Fruit fly (Drosophila melanogaster) whole organism, embryonic: Measurements from ENCODE around the gene CG31068.

Source experiments
- CG10209 ChIP-seq: fragments of 200-800 bp; sonication (Bioruptor generic); optimal IDR thresholded peaks from 3 replicates; lab custom pipeline; 2017; ENCODE audit warnings: missing biosample characterization, mild to moderate bottlenecking, missing genetic modification characterization, missing genetic modification reagents
- CG17802 ChIP-seq: fragments of 200-800 bp; sonication (Bioruptor generic); optimal IDR thresholded peaks from 2 replicates; lab custom pipeline; 2018; ENCODE audit warnings: missing biosample characterization, mild to moderate bottlenecking, missing genetic modification characterization, moderate library complexity
- CG1792 ChIP-seq: fragments of 200-800 bp; sonication (Bioruptor generic); optimal IDR thresholded peaks from 2 replicates; lab custom pipeline; 2016; ENCODE audit warnings: missing biosample characterization, missing genetic modification characterization
- CG31224 ChIP-seq: fragments of 200-800 bp; sonication (Bioruptor generic); IDR thresholded peaks from 2 replicates; pipeline ENCODE4 v1.3.6; 2022; ENCODE audit warnings: missing biosample characterization, missing genetic modification characterization
- CG33557 ChIP-seq: fragments of 200-800 bp; sonication (Bioruptor generic); optimal IDR thresholded peaks from 2 replicates; lab custom pipeline; 2019; ENCODE audit warnings: missing biosample characterization, mild to moderate bottlenecking, missing genetic modification characterization, moderate library complexity
- CG34422 ChIP-seq: fragments of 200-800 bp; sonication (Bioruptor generic); IDR thresholded peaks from 3 replicates; pipeline ENCODE4 v1.3.6; 2022; ENCODE audit warnings: missing biosample characterization, missing genetic modification characterization
- CG43689 ChIP-seq: fragments of 200-800 bp; sonication (Bioruptor generic); IDR thresholded peaks from 2 replicates; pipeline ENCODE4 v1.3.6; 2022; ENCODE audit warnings: missing biosample characterization, missing genetic modification characterization
- CG6683 ChIP-seq: fragments of 200-800 bp; sonication (Bioruptor generic); optimal IDR thresholded peaks from 2 replicates; lab custom pipeline; 2017; ENCODE audit warnings: missing biosample characterization, mild to moderate bottlenecking, missing genetic modification characterization, missing genetic modification reagents
- CG6791 ChIP-seq: fragments of 200-800 bp; sonication (Bioruptor generic); IDR thresholded peaks from 3 replicates; pipeline ENCODE4 v1.3.6; 2022; ENCODE audit warnings: missing biosample characterization, missing genetic modification characterization; ENCODE audit not compliant: partially characterized antibody
- CG6854 ChIP-seq: fragments of 200-800 bp; sonication (Bioruptor generic); optimal IDR thresholded peaks from 3 replicates; lab custom pipeline; 2017; ENCODE audit warnings: missing biosample characterization, mild to moderate bottlenecking, missing genetic modification characterization
- CG7372 ChIP-seq: fragments of 200-800 bp; sonication (Bioruptor generic); IDR thresholded peaks from 2 replicates; pipeline ENCODE4 v1.3.6; 2022; ENCODE audit warnings: missing biosample characterization, missing genetic modification characterization
- CG7786 ChIP-seq: fragments of 200-800 bp; sonication (Bioruptor generic); optimal IDR thresholded peaks from 2 replicates; lab custom pipeline; 2016; ENCODE audit warnings: missing biosample characterization, missing genetic modification characterization
- CG8478 ChIP-seq: fragments of >200 bp; optimal IDR thresholded peaks from 2 replicates; lab custom pipeline; 2018
- CHES-1-like ChIP-seq: fragments of 200-800 bp; sonication (Bioruptor generic); optimal IDR thresholded peaks from 2 replicates; lab custom pipeline; 2016; ENCODE audit warnings: missing biosample characterization, missing genetic modification characterization
- CkIIα-i1 ChIP-seq: fragments of 200-800 bp; sonication (Bioruptor generic); IDR thresholded peaks from 2 replicates; pipeline ENCODE4 v1.3.6; 2022; ENCODE audit warnings: missing biosample characterization, missing genetic modification characterization
- Dll ChIP-seq: fragments of 200-800 bp; sonication (Bioruptor generic); IDR thresholded peaks from 4 replicates; pipeline ENCODE4 v1.3.6; 2022; ENCODE audit warnings: missing biosample characterization, missing genetic modification characterization; ENCODE audit not compliant: partially characterized antibody
- ERR ChIP-seq: fragments of 200-800 bp; sonication (Bioruptor generic); optimal IDR thresholded peaks from 2 replicates; lab custom pipeline; 2016; ENCODE audit warnings: missing biosample characterization, missing genetic modification characterization
- Ets65A ChIP-seq: fragments of 200-800 bp; sonication (Bioruptor generic); peaks from one replicate; lab custom pipeline; 2016; ENCODE audit warnings: missing biosample characterization, missing genetic modification characterization
- Gug ChIP-seq: fragments of 200-800 bp; sonication (Bioruptor generic); IDR thresholded peaks from 4 replicates; pipeline ENCODE4 v1.3.6; 2022; ENCODE audit warnings: missing biosample characterization, missing genetic modification characterization
- Hand ChIP-seq: fragments of 200-800 bp; sonication (Bioruptor generic); optimal IDR thresholded peaks from 2 replicates; lab custom pipeline; 2017; ENCODE audit warnings: mild to moderate bottlenecking, missing biosample characterization, missing genetic modification reagents, missing genetic modification characterization
- Max ChIP-seq: fragments of 200-800 bp; sonication (Bioruptor generic); optimal IDR thresholded peaks from 2 replicates; lab custom pipeline; 2016; ENCODE audit warnings: missing biosample characterization, mild to moderate bottlenecking, missing genetic modification characterization
- ab ChIP-seq: fragments of 200-800 bp; sonication (Bioruptor generic); optimal IDR thresholded peaks from 2 replicates; lab custom pipeline; 2016; ENCODE audit warnings: missing biosample characterization, missing genetic modification characterization
- bbx ChIP-seq: fragments of 200-800 bp; sonication (Bioruptor generic); IDR thresholded peaks from 2 replicates; pipeline ENCODE4 v1.3.6; 2022; ENCODE audit warnings: missing biosample characterization, missing genetic modification characterization; ENCODE audit not compliant: partially characterized antibody
- br ChIP-seq: fragments of >200 bp; optimal IDR thresholded peaks from 2 replicates; lab custom pipeline; 2017
- btn ChIP-seq: fragments of 200-800 bp; sonication (Bioruptor generic); optimal IDR thresholded peaks from 2 replicates; lab custom pipeline; 2016; ENCODE audit warnings: missing biosample characterization, missing genetic modification characterization
- chif ChIP-seq, 2 experiments: fragments of 200-800 bp; sonication (Bioruptor generic); optimal IDR thresholded peaks; 3 replicates each; lab custom pipeline; 2016; ENCODE audit warnings: missing biosample characterization in 2 of 2, missing genetic modification characterization in 2 of 2
- crc ChIP-seq: fragments of 200-800 bp; sonication (Bioruptor generic); optimal IDR thresholded peaks from 2 replicates; lab custom pipeline; 2016; ENCODE audit warnings: missing biosample characterization, missing genetic modification characterization
- croc ChIP-seq: fragments of 200-800 bp; sonication (Bioruptor generic); conservative IDR thresholded peaks from 3 replicates; pipeline ENCODE4 v1.3.6; 2022; ENCODE audit warnings: missing biosample characterization, missing genetic modification characterization
- gcm ChIP-seq: fragments of 200-800 bp; sonication (Bioruptor generic); optimal IDR thresholded peaks from 2 replicates; lab custom pipeline; 2019; ENCODE audit warnings: missing biosample characterization, mild to moderate bottlenecking, missing genetic modification characterization, moderate library complexity
- gcm2 ChIP-seq: fragments of 200-800 bp; sonication (Bioruptor generic); optimal IDR thresholded peaks from 2 replicates; lab custom pipeline; 2016; ENCODE audit warnings: missing biosample characterization, missing genetic modification characterization
- grau ChIP-seq: fragments of 200-800 bp; optimal IDR thresholded peaks from 3 replicates; lab custom pipeline; 2019; ENCODE audit warnings: missing biosample characterization, mild to moderate bottlenecking, missing genetic modification characterization, moderate library complexity
- hb ChIP-seq: fragments of 200-800 bp; sonication (Bioruptor generic); IDR thresholded peaks from 3 replicates; pipeline ENCODE4 v1.3.6; 2022; ENCODE audit warnings: missing biosample characterization, missing genetic modification characterization; ENCODE audit not compliant: partially characterized antibody
- hkb ChIP-seq, 2 experiments: fragments of 200-800 bp in 1 of 2; fragments of >200 bp in 1 of 2; sonication (Bioruptor generic) in 1 of 2; IDR thresholded peaks in 1 of 2; optimal IDR thresholded peaks in 1 of 2; 2 replicates each; pipeline versions ENCODE4 v1.3.6 to Lab custom; 2017 to 2022; ENCODE audit warnings: missing biosample characterization in 1 of 2, missing genetic modification characterization in 1 of 2
- insv ChIP-seq, 2 experiments: fragments of 200-800 bp; sonication (Bioruptor generic); optimal IDR thresholded peaks; 3 replicates each; lab custom pipeline; 2016 to 2018; ENCODE audit warnings: missing biosample characterization in 2 of 2, missing genetic modification characterization in 2 of 2
- ken ChIP-seq: fragments of 200-800 bp; sonication (Bioruptor generic); IDR thresholded peaks from 3 replicates; pipeline ENCODE4 v1.3.6; 2022; ENCODE audit warnings: missing biosample characterization, missing genetic modification characterization
- lab ChIP-seq: fragments of 200-800 bp; sonication (Bioruptor generic); optimal IDR thresholded peaks from 3 replicates; lab custom pipeline; 2017; ENCODE audit warnings: missing biosample characterization, missing genetic modification characterization, mild to moderate bottlenecking, moderate library complexity, missing genetic modification reagents
- lbe ChIP-seq: fragments of 200-800 bp; sonication (Bioruptor generic); optimal IDR thresholded peaks from 2 replicates; lab custom pipeline; 2016; ENCODE audit warnings: missing biosample characterization, mild to moderate bottlenecking, missing genetic modification characterization
- mld ChIP-seq: fragments of 200-800 bp; sonication (Bioruptor generic); IDR thresholded peaks from 3 replicates; pipeline ENCODE4 v1.3.6; 2022; ENCODE audit warnings: missing biosample characterization, missing genetic modification characterization; ENCODE audit not compliant: partially characterized antibody
- nerfin-1 ChIP-seq: fragments of 200-800 bp; sonication (Bioruptor generic); optimal IDR thresholded peaks from 3 replicates; lab custom pipeline; 2019; ENCODE audit warnings: missing biosample characterization, mild to moderate bottlenecking, missing genetic modification characterization, moderate library complexity
- pan ChIP-seq, 4 experiments: fragments of >200 bp in 3 of 4; fragments of 200-800 bp in 1 of 4; sonication (Bioruptor generic) in 1 of 4; optimal IDR thresholded peaks in 3 of 4; IDR thresholded peaks in 1 of 4; 2 replicates each; pipeline versions ENCODE4 v1.3.6 to Lab custom; 2017 to 2022; ENCODE audit warnings: missing biosample characterization in 2 of 4, missing genetic modification characterization in 2 of 4, mixed read lengths in 1 of 4
- peb ChIP-seq: fragments of 200-800 bp; sonication (Bioruptor generic); IDR thresholded peaks from 2 replicates; pipeline ENCODE4 v1.3.6; 2022; ENCODE audit warnings: missing biosample characterization, missing genetic modification characterization
- sr ChIP-seq: fragments of 200-800 bp; sonication (Bioruptor generic); IDR thresholded peaks from 3 replicates; pipeline ENCODE4 v1.3.6; 2022; ENCODE audit warnings: missing biosample characterization, missing genetic modification characterization
- stc ChIP-seq: fragments of 200-800 bp; sonication (Bioruptor generic); IDR thresholded peaks from 2 replicates; pipeline ENCODE4 v1.3.6; 2022; ENCODE audit warnings: missing biosample characterization, missing genetic modification characterization
- stwl ChIP-seq: fragments of 200-800 bp; sonication (Bioruptor generic); optimal IDR thresholded peaks from 3 replicates; lab custom pipeline; 2018; ENCODE audit warnings: missing biosample characterization, mild to moderate bottlenecking, missing genetic modification characterization, moderate library complexity
- tll ChIP-seq, 2 experiments: fragments of 200-800 bp in 1 of 2; fragments of >200 bp in 1 of 2; sonication (Bioruptor generic) in 1 of 2; optimal IDR thresholded peaks; 2 replicates each; lab custom pipeline; 2017 to 2019; ENCODE audit warnings: missing biosample characterization in 2 of 2, missing genetic modification characterization in 2 of 2, mild to moderate bottlenecking in 1 of 2, moderate library complexity in 1 of 2
- vfl ChIP-seq: fragments of 200-800 bp; sonication (Bioruptor generic); optimal IDR thresholded peaks from 2 replicates; lab custom pipeline; 2016; ENCODE audit warnings: missing biosample characterization, missing genetic modification characterization
- wek ChIP-seq: fragments of 200-800 bp; sonication (Bioruptor generic); optimal IDR thresholded peaks from 3 replicates; lab custom pipeline; 2018; ENCODE audit warnings: missing biosample characterization, mild to moderate bottlenecking, missing genetic modification characterization, moderate library complexity
- zfh2 ChIP-seq: fragments of 200-800 bp; sonication (Bioruptor generic); optimal IDR thresholded peaks from 2 replicates; lab custom pipeline; 2016; ENCODE audit warnings: missing biosample characterization, missing genetic modification characterization

The CG31068 gene

dm6 chr3R:27253136-27253920, 19.8 kb downstream of the CG31068 start, which contains the start of gene pll (continued):
- TF ChIP-seq ab (GFP tag; lab: Kevin White, UChicago) (peak; percentile 6), nerfin-1 (tag; lab: Kevin White, UChicago) (peak; percentile 53), CG34422 (GFP tag; lab: Robert Waterston, UW) (peak; percentile 87), CG17802 (tag; lab: Kevin White, UChicago) (peak; percentile 40), grau (tag; lab: Kevin White, UChicago) (peak; percentile 80), hb (GFP tag; lab: Robert Waterston, UW) (no peak), zfh2 (GFP tag; lab: Kevin White, UChicago) (peak; percentile 66), wek (GFP tag; lab: Kevin White, UChicago) (no peak), CG1792 (GFP tag; lab: Kevin White, UChicago) (peak; percentile 26), CG33557 (peak; percentile 40), lab (GFP tag; lab: Kevin White, UChicago) (peak; percentile 86), pan (optimal IDR thresholded peaks at IDR 0.05; lab: Kevin White, UChicago) (no peak), pan (GFP tag; optimal IDR thresholded peaks at IDR 0.05 in 1 of 2, IDR thresholded peaks at IDR 0.05 in 1 of 2) (peak in 1 of 2 experiments; percentile 94), bbx (GFP tag; lab: Robert Waterston, UW) (peak; percentile 48), CG8478 (lab: Kevin White, UChicago) (no peak), tll (GFP tag; optimal IDR thresholded peaks at IDR 0.05; lab: Kevin White, UChicago) (peak in 1 of 2 experiments; percentile 44), Ets65A (GFP tag; lab: Kevin White, UChicago) (peak; percentile 96), peb (GFP tag; lab: Robert Waterston, UW) (peak; percentile 83), gcm2 (GFP tag; lab: Kevin White, UChicago) (peak; percentile 54), Dll (GFP tag; lab: Robert Waterston, UW) (peak; percentile 68; the same call in 3 of the 4 replicates), sr (peak; percentile 63; the same call in 2 of the 3 replicates), CG6791 (GFP tag; lab: Robert Waterston, UW) (no peak), hkb (optimal IDR thresholded peaks at IDR 0.05; lab: Kevin White, UChicago) (peak; percentile 82), hkb (GFP tag; IDR thresholded peaks at IDR 0.05; lab: Robert Waterston, UW) (peak; percentile 89), Gug (GFP tag; lab: Robert Waterston, UW) (peak; percentile 88), croc (GFP tag; lab: Robert Waterston, UW) (peak; percentile 55), CkIIα-i1 (GFP tag; lab: Robert Waterston, UW) (no peak), br (no peak), vfl (peak; percentile 67), CG43689 (peak; percentile 60; the same call in 1 of the 2 replicates), CG7786 (peak; percentile 57), CHES-1-like (GFP tag; lab: Kevin White, UChicago) (peak; percentile 66), CG6854 (GFP tag; lab: Kevin White, UChicago) (no peak), insv (GFP tag; optimal IDR thresholded peaks at IDR 0.05; lab: Kevin White, UChicago) (peak in 1 of 2 experiments; percentile 47), crc (GFP tag; lab: Kevin White, UChicago) (peak; percentile 64), ERR (GFP tag; lab: Kevin White, UChicago) (peak; percentile 76), stwl (peak; percentile 62), chif (GFP tag; optimal IDR thresholded peaks at IDR 0.05; lab: Kevin White, UChicago) (peak; percentile 69 to 74), CG31224 (peak; percentile 84), gcm (peak; percentile 72), Hand (peak; percentile 23), lbe (GFP tag; lab: Kevin White, UChicago) (no peak), ken (peak; percentile 86), btn (GFP tag; lab: Kevin White, UChicago) (peak; percentile 2), Max (peak; percentile 70), stc (GFP tag; lab: Robert Waterston, UW) (peak; percentile 85), CG7372 (GFP tag; lab: Robert Waterston, UW) (peak; percentile 83), CG10209 (GFP tag; lab: Kevin White, UChicago) (peak; percentile 69), mld (GFP tag; lab: Robert Waterston, UW) (no peak), CG6683 (GFP tag; lab: Kevin White, UChicago) (peak; percentile 30)
